Worm (Caenorhabditis elegans) whole organism, midembryonic: ENCODE measurements around the gene Y53C12A.11.
"Not testable (repeated sequence)": the region's sequence is repeated elsewhere in the genome, so short reads cannot be mapped to it uniquely, and the experiment has no call there.

ENCODE experiments used
- T22C8.4 ChIP-seq: fragments of 200-800 bp; sonication (Bioruptor generic); IDR thresholded peaks from 2 replicates; pipeline ENCODE4 v1.3.6; 2022; ENCODE audit warnings: missing genetic modification characterization, missing compliant biosample characterization
- cog-1 ChIP-seq: sonication (generic microtip); optimal IDR thresholded peaks from 2 replicates; lab custom pipeline; 2016; ENCODE audit warnings: missing genetic modification characterization, missing compliant biosample characterization
- flt-1 ChIP-seq: fragments of 200-800 bp; sonication (Bioruptor generic); IDR thresholded peaks from 2 replicates; pipeline ENCODE4 v1.3.6; 2022; ENCODE audit warnings: missing genetic modification characterization, missing compliant biosample characterization
- med-1 ChIP-seq: sonication (generic microtip); optimal IDR thresholded peaks from 2 replicates; lab custom pipeline; 2017; ENCODE audit warnings: missing genetic modification characterization, mild to moderate bottlenecking, missing compliant biosample characterization, antibody characterized with exemption, missing genetic modification reagents; ENCODE audit not compliant: insufficient read depth
- ztf-29 ChIP-seq: fragments of 200-800 bp; sonication (Bioruptor generic); IDR thresholded peaks from 2 replicates; pipeline ENCODE4 v1.3.6; 2022; ENCODE audit warnings: missing genetic modification reagents, missing genetic modification characterization, missing compliant biosample characterization

DNA sequence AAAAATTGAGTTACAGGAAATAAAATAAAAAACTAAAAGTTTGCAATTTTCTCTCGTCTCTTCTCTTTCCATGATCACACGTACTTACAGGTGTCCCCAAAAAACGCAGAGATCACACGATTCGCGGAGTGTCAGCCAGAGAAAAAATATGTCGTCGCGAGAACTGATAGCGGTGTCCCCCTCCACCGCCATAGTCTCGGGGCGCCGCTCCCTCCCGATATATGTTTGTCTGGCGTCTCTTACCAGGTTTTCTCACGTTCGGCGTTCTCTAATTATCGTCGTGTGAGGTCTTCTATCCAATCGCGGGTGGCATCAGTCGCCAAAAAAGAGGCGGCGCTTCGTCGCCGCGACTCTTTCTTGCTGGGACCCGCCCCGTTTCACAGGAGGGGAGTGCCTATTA is 13.3 kb upstream of the Y53C12A.11 start, which contains the start of gene mab-3:
- not testable (repeated sequence) for TF ChIP-seq T22C8.4 (GFP tag; lab: Robert Waterston, UW); med-1; cog-1 (tag; lab: Kevin White, UChicago); flt-1; ztf-29 (GFP tag; lab: Robert Waterston, UW)
